Fruit fly (Drosophila melanogaster): ENCODE measurements around the gene Cht5.
A peak's percentile ranks its signal among the peaks of the same experiment; 100 is the strongest.

dm6 chr3R:13796607-13797246 lies 29.4 kb downstream of the Cht5 start:
- TF ChIP-seq Dll (optimal IDR thresholded peaks at IDR 0.05) (peak; percentile 36), CG8478 (optimal IDR thresholded peaks at IDR 0.05) (no peak)

All from whole organism.